Worm (Caenorhabditis elegans) whole organism, L2 larva: ENCODE results near the gene C33E10.1.

Experiments
- F13H6.1 ChIP-seq: sonication (generic microtip); optimal IDR thresholded peaks from 2 replicates; lab custom pipeline; 2016; ENCODE audit warnings: missing genetic modification characterization, missing compliant biosample characterization
- R02D3.7 ChIP-seq: fragments of 150-350 bp; optimal IDR thresholded peaks from 2 replicates; lab custom pipeline; 2014; ENCODE audit warnings: missing biosample characterization, missing genetic modification characterization
- Y55F3AM.14 ChIP-seq: fragments of 200-800 bp; sonication (Bioruptor generic); optimal IDR thresholded peaks from 2 replicates; lab custom pipeline; 2018; ENCODE audit warnings: mild to moderate bottlenecking, missing genetic modification characterization, missing compliant biosample characterization
- ZK546.5 ChIP-seq: sonication (generic microtip); optimal IDR thresholded peaks from 2 replicates; lab custom pipeline; 2017; ENCODE audit warnings: missing biosample characterization, missing genetic modification characterization
- alr-1 ChIP-seq: fragments of 150-350 bp; optimal IDR thresholded peaks from 2 replicates; lab custom pipeline; 2014; ENCODE audit warnings: missing biosample characterization, missing genetic modification characterization
- aly-2 ChIP-seq: fragments of 150-350 bp; optimal IDR thresholded peaks from 2 replicates; lab custom pipeline; 2014; ENCODE audit warnings: missing biosample characterization, missing genetic modification characterization
- ama-1 ChIP-seq: fragments of 150-350 bp; optimal IDR thresholded peaks from 2 replicates; lab custom pipeline; 2018; ENCODE audit warnings: inconsistent platforms
- ceh-16 ChIP-seq: fragments of 150-350 bp; optimal IDR thresholded peaks from 2 replicates; lab custom pipeline; 2014; ENCODE audit warnings: missing biosample characterization, missing genetic modification characterization
- ceh-82 ChIP-seq: fragments of 150-350 bp; optimal IDR thresholded peaks from 2 replicates; lab custom pipeline; 2014; ENCODE audit warnings: missing biosample characterization, missing genetic modification characterization
- dmd-4 ChIP-seq: sonication (generic microtip); optimal IDR thresholded peaks from 2 replicates; lab custom pipeline; 2017; ENCODE audit warnings: missing biosample characterization, missing genetic modification characterization
- egl-27 ChIP-seq: sonication (generic microtip); optimal IDR thresholded peaks from 3 replicates; lab custom pipeline; 2017; ENCODE audit warnings: missing biosample characterization, missing genetic modification reagents, missing genetic modification characterization
- elt-1 ChIP-seq: fragments of 150-350 bp; optimal IDR thresholded peaks from 2 replicates; lab custom pipeline; 2014; ENCODE audit warnings: missing biosample characterization, missing genetic modification characterization
- fos-1 ChIP-seq: fragments of 150-350 bp; optimal IDR thresholded peaks from 2 replicates; lab custom pipeline; 2014; ENCODE audit warnings: missing biosample characterization, missing genetic modification characterization
- gmeb-1 ChIP-seq: fragments of 150-350 bp; optimal IDR thresholded peaks from 2 replicates; lab custom pipeline; 2014; ENCODE audit warnings: missing biosample characterization, missing genetic modification characterization
- lin-11 ChIP-seq: fragments of 150-350 bp; sonication (generic microtip); optimal IDR thresholded peaks from 2 replicates; lab custom pipeline; 2014; ENCODE audit warnings: missing biosample characterization, missing genetic modification characterization, inconsistent platforms, mixed read lengths
- lin-13 ChIP-seq: fragments of 150-350 bp; optimal IDR thresholded peaks from 2 replicates; lab custom pipeline; 2014; ENCODE audit warnings: missing biosample characterization, missing genetic modification reagents, missing genetic modification characterization
- lin-39 ChIP-seq: fragments of 150-350 bp; optimal IDR thresholded peaks from 2 replicates; lab custom pipeline; 2014; ENCODE audit warnings: missing biosample characterization, missing genetic modification reagents, missing genetic modification characterization
- lsy-2 ChIP-seq, 2 experiments: fragments of 150-350 bp in 1 of 2; sonication (generic microtip) in 1 of 2; optimal IDR thresholded peaks; 2 replicates each; lab custom pipeline; 2014 to 2017; ENCODE audit warnings: missing biosample characterization in 2 of 2, missing genetic modification characterization in 2 of 2
- mbf-1 ChIP-seq: sonication (generic microtip); optimal IDR thresholded peaks from 2 replicates; lab custom pipeline; 2017; ENCODE audit warnings: missing biosample characterization, missing genetic modification characterization
- nhr-10 ChIP-seq: sonication (generic microtip); optimal IDR thresholded peaks from 2 replicates; lab custom pipeline; 2017; ENCODE audit warnings: missing biosample characterization, missing genetic modification characterization
- nhr-12 ChIP-seq: fragments of 150-350 bp; optimal IDR thresholded peaks from 2 replicates; lab custom pipeline; 2014; ENCODE audit warnings: missing biosample characterization, missing genetic modification characterization
- nhr-21 ChIP-seq: fragments of 150-350 bp; optimal IDR thresholded peaks from 2 replicates; lab custom pipeline; 2014; ENCODE audit warnings: missing biosample characterization, missing genetic modification characterization
- nhr-23 ChIP-seq: fragments of 150-350 bp; optimal IDR thresholded peaks from 2 replicates; lab custom pipeline; 2014; ENCODE audit warnings: missing biosample characterization, missing genetic modification reagents, missing genetic modification characterization
- nhr-237 ChIP-seq: fragments of 150-350 bp; optimal IDR thresholded peaks from 2 replicates; lab custom pipeline; 2014; ENCODE audit warnings: missing biosample characterization, missing genetic modification characterization
- nhr-25 ChIP-seq: fragments of 150-350 bp; sonication (generic microtip); optimal IDR thresholded peaks from 3 replicates; lab custom pipeline; 2014; ENCODE audit warnings: missing biosample characterization, missing genetic modification characterization
- nhr-6 ChIP-seq: fragments of 150-350 bp; optimal IDR thresholded peaks from 2 replicates; lab custom pipeline; 2014; ENCODE audit warnings: missing biosample characterization, missing genetic modification characterization
- nhr-77 ChIP-seq: fragments of 150-350 bp; optimal IDR thresholded peaks from 2 replicates; lab custom pipeline; 2014; ENCODE audit warnings: missing biosample characterization, missing genetic modification characterization
- sem-4 ChIP-seq: fragments of 150-350 bp; optimal IDR thresholded peaks from 2 replicates; lab custom pipeline; 2014; ENCODE audit warnings: missing biosample characterization, missing genetic modification reagents, missing genetic modification characterization
- sma-3 ChIP-seq: sonication (generic microtip); optimal IDR thresholded peaks from 2 replicates; lab custom pipeline; 2016; ENCODE audit warnings: missing genetic modification reagents, missing genetic modification characterization, missing compliant biosample characterization
- sma-9 ChIP-seq, 2 experiments: fragments of 150-350 bp in 1 of 2; sonication (generic microtip) in 1 of 2; optimal IDR thresholded peaks; 2 replicates each; lab custom pipeline; 2014 to 2016; ENCODE audit warnings: missing genetic modification characterization in 2 of 2, mild to moderate bottlenecking in 1 of 2, missing biosample characterization in 1 of 2, missing compliant biosample characterization in 1 of 2, missing genetic modification reagents in 1 of 2, moderate library complexity in 1 of 2
- snpc-4 ChIP-seq: fragments of 150-350 bp; optimal IDR thresholded peaks from 2 replicates; lab custom pipeline; 2014; ENCODE audit warnings: missing biosample characterization, missing genetic modification characterization
- unc-39 ChIP-seq: fragments of 150-350 bp; optimal IDR thresholded peaks from 2 replicates; lab custom pipeline; 2014; ENCODE audit warnings: missing biosample characterization, missing genetic modification characterization
- unc-55 ChIP-seq: fragments of 150-350 bp; sonication (generic microtip); optimal IDR thresholded peaks from 3 replicates; lab custom pipeline; 2014; ENCODE audit warnings: missing biosample characterization, missing genetic modification reagents, missing genetic modification characterization
- unc-62 ChIP-seq: fragments of 150-350 bp; optimal IDR thresholded peaks from 2 replicates; lab custom pipeline; 2014; ENCODE audit warnings: missing biosample characterization, missing genetic modification reagents, missing genetic modification characterization
- ztf-1 ChIP-seq: fragments of 200-800 bp; sonication (Bioruptor generic); conservative IDR thresholded peaks from 2 replicates; pipeline ENCODE4 v1.3.6; 2022; ENCODE audit warnings: missing genetic modification characterization, missing compliant biosample characterization
- ztf-11 ChIP-seq: sonication (generic microtip); optimal IDR thresholded peaks from 2 replicates; lab custom pipeline; 2017; ENCODE audit warnings: missing biosample characterization, missing genetic modification characterization
- ztf-4 ChIP-seq: fragments of 150-350 bp; optimal IDR thresholded peaks from 2 replicates; lab custom pipeline; 2014; ENCODE audit warnings: missing biosample characterization, missing genetic modification characterization

The C33E10.1 gene

DNA sequence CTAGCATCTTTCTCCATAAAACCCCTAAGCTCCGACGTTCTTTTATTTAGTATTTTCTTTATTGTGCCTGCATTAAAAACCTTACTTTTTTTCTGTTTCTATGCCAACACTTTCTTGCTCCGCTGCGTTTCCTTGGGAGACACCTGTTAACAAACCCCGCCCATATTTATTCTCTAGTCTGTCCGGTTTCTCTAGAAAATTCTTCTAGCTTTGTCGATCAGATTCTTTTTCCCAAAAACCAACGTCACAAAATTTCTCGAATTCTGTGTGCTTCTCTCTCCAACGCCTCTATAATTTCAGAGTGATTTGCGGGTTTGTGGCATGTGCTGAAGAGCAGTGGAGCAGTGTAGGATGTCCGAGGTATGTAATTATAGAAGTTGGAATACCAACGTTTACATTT lies 13.3 kb downstream of the C33E10.1 start, which contains the start of gene ptr-5:
TSS of gene ptr-5 (plus strand) at position 301 of the 400 bp plus-strand sequence.
- no peak for TF ChIP-seq ceh-82 (tag; lab: Kevin White, UChicago)
- no peak for TF ChIP-seq sem-4 (tag; lab: Kevin White, UChicago)
- no peak for TF ChIP-seq sma-3 (GFP tag; lab: Kevin White, UChicago)
- TF ChIP-seq unc-62, result no peak
- no peak for TF ChIP-seq nhr-12 (tag; lab: Kevin White, UChicago)
- no peak for TF ChIP-seq unc-55 (GFP tag; lab: Kevin White, UChicago)
- TF ChIP-seq, all 48 proteins: peak for 0

- TF ChIP-seq ZK546.5, result no peak
- TF ChIP-seq nhr-6 (tag; lab: Kevin White, UChicago), result no peak
- TF ChIP-seq mbf-1 (tag; lab: Kevin White, UChicago), result no peak
- no peak for TF ChIP-seq nhr-10 (tag; lab: Kevin White, UChicago)
- no peak for TF ChIP-seq ztf-1
- TF ChIP-seq lin-39 (tag; lab: Kevin White, UChicago), result no peak
- no peak for TF ChIP-seq nhr-25 (tag; lab: Kevin White, UChicago)
- TF ChIP-seq egl-27 (tag; lab: Kevin White, UChicago), result no peak
- TF ChIP-seq unc-62, result no peak
- TF ChIP-seq nhr-23, result no peak
- TF ChIP-seq Y55F3AM.14, result no peak
- no peak for TF ChIP-seq R02D3.7 (tag; lab: Kevin White, UChicago)
- no peak for TF ChIP-seq sma-9 (GFP tag; optimal IDR thresholded peaks at IDR 0.05; lab: Kevin White, UChicago)
- TF ChIP-seq sma-9 (tag; optimal IDR thresholded peaks at IDR 0.05; lab: Kevin White, UChicago), result no peak
- no peak for TF ChIP-seq gmeb-1 (tag; lab: Kevin White, UChicago)
- TF ChIP-seq ceh-16 (tag; lab: Kevin White, UChicago), result no peak
- TF ChIP-seq ceh-82 (tag; lab: Kevin White, UChicago), result no peak
Measured at ce11 chrX:17320572-17320971, 15.6 kb downstream of the C33E10.1 start.

DNA sequence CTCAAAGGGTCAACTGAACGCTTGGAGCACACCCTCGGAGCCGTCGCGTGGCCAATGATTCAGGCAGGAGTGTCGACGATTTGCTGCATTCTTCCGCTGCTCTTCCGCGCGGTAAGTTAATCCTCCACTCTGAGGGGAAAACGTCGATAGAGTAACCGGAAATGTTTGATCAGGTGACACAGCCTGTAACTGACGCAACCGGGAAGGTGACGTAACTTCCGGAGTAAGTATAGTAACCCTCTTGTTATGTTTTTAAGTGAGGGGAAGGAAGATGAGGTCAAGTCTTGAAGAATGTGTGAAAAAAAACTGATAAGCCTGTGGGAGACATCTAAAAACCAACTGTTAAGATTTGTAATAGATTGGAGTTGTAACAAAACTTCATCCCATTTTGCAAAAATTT lies 19.9 kb downstream of the C33E10.1 start:
- TF ChIP-seq aly-2 (tag; lab: Kevin White, UChicago) (no peak), R02D3.7 (tag; lab: Kevin White, UChicago) (no peak), snpc-4 (tag; lab: Kevin White, UChicago) (no peak), gmeb-1 (tag; lab: Kevin White, UChicago) (no peak), lin-11 (no peak), nhr-21 (tag; lab: Kevin White, UChicago) (no peak), ztf-1 (no peak), alr-1 (tag; lab: Kevin White, UChicago) (no peak), ztf-4 (no peak), elt-1 (tag; lab: Kevin White, UChicago) (no peak), ZK546.5 (no peak), dmd-4 (tag; lab: Kevin White, UChicago) (no peak), unc-55 (GFP tag; lab: Kevin White, UChicago) (no peak), lin-13 (GFP tag; lab: Kevin White, UChicago) (no peak), egl-27 (tag; lab: Kevin White, UChicago) (no peak), nhr-12 (tag; lab: Kevin White, UChicago) (no peak), F13H6.1 (no peak)

DNA sequence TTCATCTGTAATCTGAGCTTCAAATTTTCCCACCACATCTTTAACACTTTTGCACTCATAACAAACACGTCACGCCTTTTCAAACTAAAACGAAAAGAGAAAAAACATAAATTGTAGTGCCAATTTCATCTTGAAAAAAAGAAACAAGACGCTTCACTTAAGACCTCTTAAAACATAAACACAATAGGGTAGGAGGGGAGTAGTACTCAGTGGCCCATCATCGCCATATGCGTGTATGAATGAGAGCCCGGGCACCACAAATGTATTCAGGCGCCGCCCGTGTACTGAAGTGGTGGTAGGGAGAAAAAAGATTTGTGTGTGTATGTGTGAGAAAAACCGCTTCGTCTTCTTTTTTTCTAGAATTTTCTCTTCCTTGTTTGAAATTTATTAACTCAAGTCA lies 22.2 kb downstream of the C33E10.1 start:
- TF ChIP-seq alr-1 (tag; lab: Kevin White, UChicago) (no peak), sem-4 (tag; lab: Kevin White, UChicago) (no peak), gmeb-1 (tag; lab: Kevin White, UChicago) (no peak), snpc-4 (tag; lab: Kevin White, UChicago) (no peak), lsy-2 (tag; optimal IDR thresholded peaks at IDR 0.05; lab: Kevin White, UChicago) (no peak), elt-1 (tag; lab: Kevin White, UChicago) (no peak), lin-11 (no peak), ztf-11 (tag; lab: Kevin White, UChicago) (no peak), lin-13 (GFP tag; lab: Kevin White, UChicago) (no peak), unc-39 (tag; lab: Kevin White, UChicago) (no peak), mbf-1 (tag; lab: Kevin White, UChicago) (no peak), sma-3 (GFP tag; lab: Kevin White, UChicago) (no peak), Y55F3AM.14 (no peak)

ce11 chrX:17329075-17329474 lies 24.1 kb downstream of the C33E10.1 start:
- TF ChIP-seq fos-1, result peak; percentile 82
- no peak for TF ChIP-seq sma-3 (GFP tag; lab: Kevin White, UChicago)
- TF ChIP-seq ztf-1, result no peak
- TF ChIP-seq ama-1 (lab: Kevin White, UChicago), result no peak
- TF ChIP-seq nhr-237 (tag; lab: Kevin White, UChicago), result no peak
- no peak for TF ChIP-seq nhr-77 (tag; lab: Kevin White, UChicago)
